Worm (Caenorhabditis elegans): ENCODE data around the gene F53H2.1.

F53H2.1 gene

ce11 chrV:20387415-20387814 is at the start of gene F53H2.1:
F53H2.1 (plus strand) TSS chrV:20387715.
- no peak for TF ChIP-seq mep-1 (tag; optimal IDR thresholded peaks at IDR 0.05)
- TF ChIP-seq drap-1 (GFP tag; optimal IDR thresholded peaks at IDR 0.05), result no peak
- no peak for TF ChIP-seq ces-1 (GFP tag; optimal IDR thresholded peaks at IDR 0.05)
- TF ChIP-seq cnd-1 (tag; optimal IDR thresholded peaks at IDR 0.05), result no peak
- TF ChIP-seq lin-13 (tag; optimal IDR thresholded peaks at IDR 0.05), result no peak
- TF ChIP-seq nhr-2 (tag; optimal IDR thresholded peaks at IDR 0.05), result no peak
- TF ChIP-seq blmp-1 (tag; optimal IDR thresholded peaks at IDR 0.05), result no peak
- no peak for TF ChIP-seq sptf-1 (tag; optimal IDR thresholded peaks at IDR 0.05)
- TF ChIP-seq sem-2 (GFP tag; optimal IDR thresholded peaks at IDR 0.05), result no peak

ce11 chrV:20338020-20338419 is 49.5 kb upstream of the F53H2.1 start:
- TF ChIP-seq mls-2 (tag; optimal IDR thresholded peaks at IDR 0.05) (no peak), ces-1 (GFP tag; optimal IDR thresholded peaks at IDR 0.05) (peak; percentile 76), mep-1 (tag; optimal IDR thresholded peaks at IDR 0.05) (no peak)

- TF ChIP-seq nhr-2 (tag; optimal IDR thresholded peaks at IDR 0.05) (no peak), ceh-83 (GFP tag; optimal IDR thresholded peaks at IDR 0.05) (no peak), unc-62 (GFP tag; optimal IDR thresholded peaks at IDR 0.05) (no peak), ces-1 (GFP tag; optimal IDR thresholded peaks at IDR 0.05) (peak; percentile 74)
Measured at ce11 chrV:20338870-20339269, 48.6 kb upstream of the F53H2.1 start.

- no peak for TF ChIP-seq elt-3 (tag; optimal IDR thresholded peaks at IDR 0.05)
- no peak for TF ChIP-seq mep-1 (tag; optimal IDR thresholded peaks at IDR 0.05)
Measured at ce11 chrV:20344889-20345288, 42.6 kb upstream of the F53H2.1 start, which contains the start of gene Y38H6A.3. Y38H6A.3 (plus strand) TSS chrV:20345189.

ce11 chrV:20347625-20348024 is 39.9 kb upstream of the F53H2.1 start:
- TF ChIP-seq ztf-11 (tag; optimal IDR thresholded peaks at IDR 0.05) (no peak), snpc-4 (tag; optimal IDR thresholded peaks at IDR 0.05) (no peak), elt-3 (tag; optimal IDR thresholded peaks at IDR 0.05) (no peak), lin-32 (GFP tag; optimal IDR thresholded peaks at IDR 0.05) (no peak), ceh-39 (tag; optimal IDR thresholded peaks at IDR 0.05) (no peak), elt-1 (tag; optimal IDR thresholded peaks at IDR 0.05; ENCODE audit: borderline replicate concordance, insufficient read depth) (no peak)

ce11 chrV:20350382-20350781 is 37.1 kb upstream of the F53H2.1 start:
- TF ChIP-seq tbx-8 (GFP tag; optimal IDR thresholded peaks at IDR 0.05) (no peak), mls-2 (tag; optimal IDR thresholded peaks at IDR 0.05) (no peak), bed-3 (GFP tag; optimal IDR thresholded peaks at IDR 0.05) (no peak), hlh-1 (tag; optimal IDR thresholded peaks at IDR 0.05) (no peak), lsy-2 (tag; optimal IDR thresholded peaks at IDR 0.05) (no peak), blmp-1 (tag; optimal IDR thresholded peaks at IDR 0.05) (no peak), mep-1 (tag; optimal IDR thresholded peaks at IDR 0.05) (no peak), lin-32 (GFP tag; optimal IDR thresholded peaks at IDR 0.05) (no peak), lin-13 (tag; optimal IDR thresholded peaks at IDR 0.05) (no peak), unc-39 (tag; optimal IDR thresholded peaks at IDR 0.05) (no peak), ham-2 (GFP tag; optimal IDR thresholded peaks at IDR 0.05) (no peak), nhr-2 (tag; optimal IDR thresholded peaks at IDR 0.05) (no peak), drap-1 (GFP tag; optimal IDR thresholded peaks at IDR 0.05) (no peak), unc-62 (GFP tag; optimal IDR thresholded peaks at IDR 0.05) (no peak), M03D4.4 (tag; optimal IDR thresholded peaks at IDR 0.05) (no peak), unc-120 (tag; optimal IDR thresholded peaks at IDR 0.05; ENCODE audit: poor library complexity, severe bottlenecking) (no peak)

- no peak for TF ChIP-seq nhr-76 (tag; optimal IDR thresholded peaks at IDR 0.05)
- no peak for TF ChIP-seq ham-2 (GFP tag; optimal IDR thresholded peaks at IDR 0.05)
- TF ChIP-seq sptf-1 (tag; optimal IDR thresholded peaks at IDR 0.05), result no peak
- no peak for TF ChIP-seq unc-120 (tag; optimal IDR thresholded peaks at IDR 0.05; ENCODE audit: poor library complexity, severe bottlenecking)
- TF ChIP-seq flh-1 (GFP tag; optimal IDR thresholded peaks at IDR 0.05), result no peak
- no peak for TF ChIP-seq hlh-1 (tag; optimal IDR thresholded peaks at IDR 0.05)
- TF ChIP-seq nhr-2 (tag; optimal IDR thresholded peaks at IDR 0.05), result no peak
- no peak for TF ChIP-seq zip-8 (tag; optimal IDR thresholded peaks at IDR 0.05)
- TF ChIP-seq tbx-8 (GFP tag; optimal IDR thresholded peaks at IDR 0.05), result no peak
- TF ChIP-seq mab-5 (tag; optimal IDR thresholded peaks at IDR 0.05), result no peak
- no peak for TF ChIP-seq lsy-2 (tag; optimal IDR thresholded peaks at IDR 0.05)
- no peak for TF ChIP-seq nhr-12 (tag; optimal IDR thresholded peaks at IDR 0.05)
- TF ChIP-seq mep-1 (tag; optimal IDR thresholded peaks at IDR 0.05), result no peak
- no peak for TF ChIP-seq unc-39 (tag; optimal IDR thresholded peaks at IDR 0.05)
Measured at ce11 chrV:20351195-20351594, 36.3 kb upstream of the F53H2.1 start, which contains the start of gene K02E2.1. K02E2.1 (plus strand) TSS chrV:20351495.

Measured in whole organism, mixed stage, embryonic.